Fruit fly (Drosophila melanogaster) ovary, adult (tissue): ENCODE measurements around the gene sgl.

Experiments
- CG17801 ChIP-seq: fragments of 200-800 bp; optimal IDR thresholded peaks from 2 replicates; lab custom pipeline; 2019; ENCODE audit warnings: missing biosample characterization, mild to moderate bottlenecking, missing genetic modification characterization, moderate library complexity; ENCODE audit not compliant: partially characterized antibody

Gene sgl

dm6 chr3L:6990288-6990687 is 25.7 kb upstream of the sgl start, which contains the start of gene bin:
Gene bin (plus strand): TSS chr3L:6990622.
- TF ChIP-seq CG17801 (GFP tag; lab: Kevin White, UChicago) = no peak

- no peak for TF ChIP-seq CG17801 (GFP tag; lab: Kevin White, UChicago)
These were observed 24.5 kb upstream of the sgl start for dm6 chr3L:6988942-6989569.

- no peak for TF ChIP-seq CG17801 (GFP tag; lab: Kevin White, UChicago)
These were observed 19.9 kb upstream of the sgl start, which contains the start of the genes CG32388 and CG43439 for dm6 chr3L:6984486-6984885. Gene CG32388 (minus strand): TSS chr3L:6984586. Gene CG43439 (minus strand): TSS chr3L:6984586.

dm6 chr3L:6981823-6982222 is 17.3 kb upstream of the sgl start:
- no peak for TF ChIP-seq CG17801 (GFP tag; lab: Kevin White, UChicago)

dm6 chr3L:6981109-6981741 is 16.7 kb upstream of the sgl start:
- no peak for TF ChIP-seq CG17801 (GFP tag; lab: Kevin White, UChicago)

dm6 chr3L:6980553-6980952 is 16.0 kb upstream of the sgl start:
- TF ChIP-seq CG17801 (GFP tag; lab: Kevin White, UChicago) = no peak

dm6 chr3L:6979387-6980249 is 15.1 kb upstream of the sgl start, which contains the start of gene Galphai:
Gene Galphai (minus strand): TSS chr3L:6980044.
- peak; percentile 49 for TF ChIP-seq CG17801 (GFP tag; lab: Kevin White, UChicago)

dm6 chr3L:6978757-6979386 is 14.3 kb upstream of the sgl start:
- TF ChIP-seq CG17801 (GFP tag; lab: Kevin White, UChicago) = no peak

- no peak for TF ChIP-seq CG17801 (GFP tag; lab: Kevin White, UChicago)
These were observed 13.6 kb upstream of the sgl start for dm6 chr3L:6978030-6978683.

- TF ChIP-seq CG17801 (GFP tag; lab: Kevin White, UChicago) = no peak
These were observed 12.8 kb upstream of the sgl start for dm6 chr3L:6977391-6977790.

dm6 chr3L:6976601-6977140 is 12.1 kb upstream of the sgl start:
- no peak for TF ChIP-seq CG17801 (GFP tag; lab: Kevin White, UChicago)

- no peak for TF ChIP-seq CG17801 (GFP tag; lab: Kevin White, UChicago)
These were observed 11.3 kb upstream of the sgl start for dm6 chr3L:6975875-6976274.

dm6 chr3L:6972367-6972766 is 7.8 kb upstream of the sgl start, which contains the start of gene CG10063:
Gene CG10063 (minus strand): TSS chr3L:6972467.
- no peak for TF ChIP-seq CG17801 (GFP tag; lab: Kevin White, UChicago)

dm6 chr3L:6971298-6971697 is 6.7 kb upstream of the sgl start:
- TF ChIP-seq CG17801 (GFP tag; lab: Kevin White, UChicago) = no peak
